Worm (Caenorhabditis elegans) whole organism, L4 larva: ENCODE results near the gene clec-134.

Experiments used
- T20F7.1 ChIP-seq: fragments of 200-800 bp; sonication (Bioruptor generic); optimal IDR thresholded peaks from 2 replicates; lab custom pipeline; 2018; ENCODE audit warnings: mild to moderate bottlenecking, missing genetic modification characterization, missing compliant biosample characterization
- Y5F2A.4 ChIP-seq: fragments of 200-800 bp; sonication (Bioruptor generic); optimal IDR thresholded peaks from 2 replicates; lab custom pipeline; 2018; ENCODE audit warnings: mild to moderate bottlenecking, missing genetic modification characterization, missing compliant biosample characterization
- Y75B8A.6 ChIP-seq: fragments of 200-800 bp; sonication (Bioruptor generic); IDR thresholded peaks from 2 replicates; pipeline ENCODE4 v1.3.6; 2022; ENCODE audit warnings: missing genetic modification reagents, missing genetic modification characterization, missing compliant biosample characterization
- ZK337.2 ChIP-seq: fragments of 200-800 bp; sonication (Bioruptor generic); IDR thresholded peaks from 2 replicates; pipeline ENCODE4 v1.3.6; 2022; ENCODE audit warnings: missing genetic modification reagents, missing genetic modification characterization, missing compliant biosample characterization
- ZK546.5 ChIP-seq, 2 experiments: sonication (generic microtip); optimal IDR thresholded peaks; 2 replicates each; lab custom pipeline; 2017; ENCODE audit warnings: missing biosample characterization in 2 of 2, missing genetic modification characterization in 2 of 2
- aly-2 ChIP-seq: sonication (generic microtip); optimal IDR thresholded peaks from 2 replicates; lab custom pipeline; 2018; ENCODE audit warnings: missing biosample characterization, missing genetic modification characterization
- ceh-62 ChIP-seq: sonication (generic microtip); optimal IDR thresholded peaks from 2 replicates; lab custom pipeline; 2017; ENCODE audit warnings: missing biosample characterization, missing genetic modification characterization
- ctbp-1 ChIP-seq: fragments of 200-800 bp; sonication (Bioruptor generic); IDR thresholded peaks from 2 replicates; pipeline ENCODE4 v1.3.6; 2022; ENCODE audit warnings: missing genetic modification reagents, missing genetic modification characterization, missing compliant biosample characterization
- daf-16 ChIP-seq, 3 experiments: sonication (generic microtip); optimal IDR thresholded peaks; 2 replicates each; lab custom pipeline; 2016 to 2017; ENCODE audit warnings: missing genetic modification characterization in 3 of 3, missing genetic modification reagents in 3 of 3, mild to moderate bottlenecking in 2 of 3, missing compliant biosample characterization in 2 of 3, missing biosample characterization in 1 of 3, moderate library complexity in 1 of 3
- dmd-6 ChIP-seq: fragments of 200-800 bp; sonication (Bioruptor generic); IDR thresholded peaks from 2 replicates; pipeline ENCODE4 v1.3.6; 2022; ENCODE audit warnings: missing genetic modification reagents, missing genetic modification characterization, missing compliant biosample characterization
- duxl-1 ChIP-seq: sonication (generic microtip); optimal IDR thresholded peaks from 2 replicates; lab custom pipeline; 2016; ENCODE audit warnings: mild to moderate bottlenecking, missing genetic modification characterization, moderate library complexity, missing compliant biosample characterization; ENCODE audit not compliant: poor library complexity
- egl-27 ChIP-seq: sonication (generic microtip); optimal IDR thresholded peaks from 3 replicates; lab custom pipeline; 2017; ENCODE audit warnings: missing biosample characterization, missing genetic modification reagents, missing genetic modification characterization
- fkh-10 ChIP-seq: fragments of 150-350 bp; optimal IDR thresholded peaks from 2 replicates; lab custom pipeline; 2014; ENCODE audit warnings: missing biosample characterization, missing genetic modification reagents, missing genetic modification characterization
- hif-1 ChIP-seq, 2 experiments: sonication (generic microtip); optimal IDR thresholded peaks; 2 replicates each; lab custom pipeline; 2016 to 2017; ENCODE audit warnings: missing compliant biosample characterization in 2 of 2, missing genetic modification characterization in 2 of 2, missing genetic modification reagents in 2 of 2, missing genotype in 2 of 2, mild to moderate bottlenecking in 1 of 2
- hlh-11 ChIP-seq: fragments of 200-800 bp; sonication (Bioruptor generic); optimal IDR thresholded peaks from 2 replicates; lab custom pipeline; 2018; ENCODE audit warnings: mild to moderate bottlenecking, missing genetic modification characterization, missing compliant biosample characterization
- hlh-30 ChIP-seq: sonication (generic microtip); optimal IDR thresholded peaks from 2 replicates; lab custom pipeline; 2017; ENCODE audit warnings: antibody characterized with exemption, mild to moderate bottlenecking, missing genetic modification characterization, missing compliant biosample characterization; ENCODE audit not compliant: insufficient read depth
- hmg-1.1 ChIP-seq: fragments of 200-800 bp; sonication (Bioruptor generic); IDR thresholded peaks from 2 replicates; pipeline ENCODE4 v1.3.6; 2022; ENCODE audit warnings: missing genetic modification reagents, missing genetic modification characterization, missing compliant biosample characterization
- jun-1 ChIP-seq: fragments of 150-350 bp; optimal IDR thresholded peaks from 2 replicates; lab custom pipeline; 2014; ENCODE audit warnings: missing biosample characterization, missing genetic modification reagents, missing genetic modification characterization
- lin-15B ChIP-seq: fragments of 150-350 bp; sonication (generic microtip); optimal IDR thresholded peaks from 3 replicates; lab custom pipeline; 2014; ENCODE audit warnings: missing biosample characterization, missing genetic modification characterization
- lin-38 ChIP-seq: fragments of 200-800 bp; sonication (Bioruptor generic); IDR thresholded peaks from 2 replicates; pipeline ENCODE4 v1.3.6; 2022; ENCODE audit warnings: missing genetic modification reagents, missing genetic modification characterization, missing compliant biosample characterization
- lsy-2 ChIP-seq, 2 experiments: fragments of 150-350 bp in 1 of 2; sonication (generic microtip) in 1 of 2; optimal IDR thresholded peaks; 2 replicates each; lab custom pipeline; 2014 to 2017; ENCODE audit warnings: missing biosample characterization in 2 of 2, missing genetic modification characterization in 2 of 2
- madf-9 ChIP-seq: fragments of 200-800 bp; sonication (Bioruptor generic); conservative IDR thresholded peaks from 2 replicates; pipeline ENCODE4 v1.3.6; 2022; ENCODE audit warnings: missing genetic modification reagents, missing genetic modification characterization, missing compliant biosample characterization
- mdl-1 ChIP-seq, 2 experiments: fragments of 150-350 bp in 1 of 2; sonication (generic microtip) in 1 of 2; optimal IDR thresholded peaks; 2 replicates each; lab custom pipeline; 2014 to 2017; ENCODE audit warnings: missing biosample characterization in 2 of 2, missing genetic modification characterization in 2 of 2
- mep-1 ChIP-seq: fragments of 150-350 bp; sonication (generic microtip); optimal IDR thresholded peaks from 3 replicates; lab custom pipeline; 2014; ENCODE audit warnings: missing biosample characterization, missing genetic modification characterization
- mes-2 ChIP-seq: sonication (generic microtip); optimal IDR thresholded peaks from 2 replicates; lab custom pipeline; 2016; ENCODE audit warnings: missing genotype, mild to moderate bottlenecking, missing genetic modification characterization, missing compliant biosample characterization; ENCODE audit not compliant: poor library complexity, severe bottlenecking
- nhr-11 ChIP-seq: fragments of 150-350 bp; optimal IDR thresholded peaks from 2 replicates; lab custom pipeline; 2014; ENCODE audit warnings: missing biosample characterization, missing genetic modification characterization
- nhr-111 ChIP-seq: fragments of 200-800 bp; sonication (Bioruptor generic); optimal IDR thresholded peaks from 2 replicates; lab custom pipeline; 2018; ENCODE audit warnings: mild to moderate bottlenecking, missing genetic modification characterization, missing compliant biosample characterization
- nhr-237 ChIP-seq: sonication (generic microtip); optimal IDR thresholded peaks from 2 replicates; lab custom pipeline; 2017; ENCODE audit warnings: missing biosample characterization, missing genetic modification characterization
- nhr-41 ChIP-seq: fragments of 200-800 bp; sonication (Bioruptor generic); IDR thresholded peaks from 2 replicates; pipeline ENCODE4 v1.3.6; 2022; ENCODE audit warnings: missing genetic modification reagents, missing genetic modification characterization, missing compliant biosample characterization
- nhr-42 ChIP-seq: fragments of 200-800 bp; sonication (Bioruptor generic); IDR thresholded peaks from 2 replicates; pipeline ENCODE4 v1.3.6; 2022; ENCODE audit warnings: missing genetic modification characterization, missing compliant biosample characterization
- nhr-6 ChIP-seq: fragments of 150-350 bp; optimal IDR thresholded peaks from 2 replicates; lab custom pipeline; 2014; ENCODE audit warnings: missing biosample characterization, missing genetic modification characterization
- spr-3 ChIP-seq: fragments of 200-800 bp; sonication (Bioruptor generic); optimal IDR thresholded peaks from 2 replicates; lab custom pipeline; 2018; ENCODE audit warnings: mild to moderate bottlenecking, missing genetic modification characterization, missing compliant biosample characterization
- unc-130 ChIP-seq: sonication (generic microtip); optimal IDR thresholded peaks from 2 replicates; lab custom pipeline; 2016; ENCODE audit warnings: missing genetic modification reagents, missing genetic modification characterization, missing compliant biosample characterization
- unc-62 ChIP-seq, 3 experiments: fragments of 150-350 bp in 1 of 3; sonication (generic microtip); optimal IDR thresholded peaks in 2 of 3; peaks in 1 of 3; 1 replicate in 1 of 3; 2 replicates in 2 of 3; lab custom pipeline; 2014 to 2017; ENCODE audit warnings: missing biosample characterization in 3 of 3, missing genetic modification characterization in 3 of 3, missing genetic modification reagents in 3 of 3, missing genotype in 1 of 3
- vab-7 ChIP-seq: fragments of 200-800 bp; sonication (Bioruptor generic); IDR thresholded peaks from 2 replicates; pipeline ENCODE4 v1.3.6; 2022; ENCODE audit warnings: missing genetic modification reagents, missing genetic modification characterization, missing compliant biosample characterization
- zfp-2 ChIP-seq: sonication (generic microtip); optimal IDR thresholded peaks from 2 replicates; lab custom pipeline; 2016; ENCODE audit warnings: mild to moderate bottlenecking, missing genetic modification characterization, missing compliant biosample characterization

clec-134 gene

DNA sequence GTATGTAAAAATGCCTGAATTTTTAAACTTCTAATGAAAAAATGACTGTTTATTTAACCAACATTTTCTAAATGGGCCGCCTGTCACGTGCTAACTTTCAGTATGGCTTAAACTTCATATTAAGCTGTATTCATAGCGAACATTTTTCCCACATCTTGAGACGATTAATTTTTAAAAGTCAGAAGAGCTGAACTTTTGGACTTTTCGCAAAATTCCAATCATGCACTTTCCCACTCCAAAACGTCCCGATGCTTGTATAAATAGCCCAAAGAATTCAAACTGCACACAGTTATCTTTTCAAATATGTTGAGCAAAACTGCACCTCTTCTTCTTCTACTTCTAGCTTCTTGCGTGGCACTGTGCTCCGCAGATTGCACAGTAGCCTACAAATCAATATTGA is 3.1 kb upstream of the clec-134 start, which contains the start of gene clec-132:
Gene clec-132 (plus strand): TSS at position 301 of the 400 bp plus-strand sequence.
- TF ChIP-seq unc-130 (GFP tag; lab: Kevin White, UChicago): no peak
- TF ChIP-seq lsy-2 (tag; optimal IDR thresholded peaks at IDR 0.05; lab: Kevin White, UChicago): no peak
- TF ChIP-seq mdl-1 (tag; optimal IDR thresholded peaks at IDR 0.05; lab: Kevin White, UChicago): no peak
- no peak for TF ChIP-seq nhr-42 (GFP tag; lab: Robert Waterston, UW)
- TF ChIP-seq T20F7.1 (GFP tag; lab: Kevin White, UChicago): no peak

ce11 chrII:3578121-3578520 is 1.7 kb upstream of the clec-134 start, which contains the start of gene clec-133:
clec-133 (plus strand) TSS chrII:3578421.
- TF ChIP-seq madf-9 (GFP tag; lab: Robert Waterston, UW) (no peak), hmg-1.1 (GFP tag; lab: Robert Waterston, UW) (no peak), lin-15B (tag; lab: Kevin White, UChicago) (no peak), nhr-41 (GFP tag; lab: Robert Waterston, UW) (no peak), aly-2 (no peak), lin-38 (GFP tag; lab: Robert Waterston, UW) (no peak), hlh-11 (no peak), nhr-111 (no peak), hlh-30 (tag; lab: Kevin White, UChicago) (no peak), zfp-2 (tag; lab: Kevin White, UChicago) (no peak), nhr-6 (tag; lab: Kevin White, UChicago) (no peak), hif-1 (tag; optimal IDR thresholded peaks at IDR 0.05; lab: Kevin White, UChicago) (no peak), nhr-237 (tag; lab: Kevin White, UChicago) (no peak), duxl-1 (tag; lab: Kevin White, UChicago) (no peak), spr-3 (GFP tag; lab: Kevin White, UChicago) (no peak), T20F7.1 (GFP tag; lab: Kevin White, UChicago) (no peak), mep-1 (no peak), nhr-11 (tag; lab: Kevin White, UChicago) (no peak), ZK546.5 (tag; optimal IDR thresholded peaks at IDR 0.05; lab: Kevin White, UChicago) (no peak), ZK337.2 (no peak)

DNA sequence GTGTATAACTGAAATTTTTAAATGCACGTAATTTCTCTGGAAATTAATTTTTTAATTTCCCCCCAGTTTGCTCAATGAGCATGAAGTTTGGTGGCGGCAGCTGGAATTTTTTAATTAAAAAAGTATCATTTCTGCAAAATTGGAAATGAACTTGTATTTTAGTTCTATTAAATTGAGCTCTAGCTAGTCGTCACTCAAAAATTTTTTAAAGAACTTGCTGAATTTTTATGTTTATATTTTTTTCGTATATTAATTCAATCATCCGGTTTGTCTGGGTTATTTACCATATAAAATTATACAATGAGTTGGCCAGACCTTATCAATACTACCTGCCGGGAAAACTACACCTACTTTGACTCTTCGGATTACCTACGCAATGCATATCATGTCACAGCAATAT is 1.9 kb downstream of the clec-134 start, which contains the start of gene srh-59:
Gene srh-59 (plus strand): TSS at position 301 of the 400 bp plus-strand sequence.
- TF ChIP-seq T20F7.1 (GFP tag; lab: Kevin White, UChicago) (no peak), unc-62 (GFP tag; optimal IDR thresholded peaks at IDR 0.05 in 1 of 2; lab: Kevin White, UChicago) (peak in 1 of 2 experiments; percentile 9), unc-62 (tag; optimal IDR thresholded peaks at IDR 0.05; lab: Kevin White, UChicago) (no peak)
- TF ChIP-seq, all 104 proteins: peak for 1

DNA sequence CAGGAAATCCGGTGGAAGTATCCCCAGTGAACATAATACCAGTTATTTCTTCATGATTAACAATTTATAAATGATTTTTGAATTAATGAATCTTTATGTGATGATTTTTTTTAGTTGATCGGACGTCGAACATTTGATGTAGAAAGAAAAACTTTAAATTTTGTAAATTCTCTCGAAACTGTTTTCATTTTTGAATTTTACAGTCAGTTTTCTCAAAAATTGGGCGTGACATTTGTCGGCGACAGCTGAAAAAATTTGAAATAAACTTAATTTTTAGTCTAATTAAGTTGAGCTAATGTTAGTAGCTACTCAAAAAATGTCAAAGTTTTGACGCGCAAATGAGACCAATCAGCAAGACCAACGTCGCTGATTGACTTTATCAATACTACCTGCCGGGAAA is 3.5 kb downstream of the clec-134 start, which contains the start of gene srh-60:
Gene srh-60 (plus strand): TSS at position 301 of the 400 bp plus-strand sequence.
- no peak for TF ChIP-seq vab-7
- TF ChIP-seq dmd-6 (GFP tag; lab: Robert Waterston, UW): no peak

DNA sequence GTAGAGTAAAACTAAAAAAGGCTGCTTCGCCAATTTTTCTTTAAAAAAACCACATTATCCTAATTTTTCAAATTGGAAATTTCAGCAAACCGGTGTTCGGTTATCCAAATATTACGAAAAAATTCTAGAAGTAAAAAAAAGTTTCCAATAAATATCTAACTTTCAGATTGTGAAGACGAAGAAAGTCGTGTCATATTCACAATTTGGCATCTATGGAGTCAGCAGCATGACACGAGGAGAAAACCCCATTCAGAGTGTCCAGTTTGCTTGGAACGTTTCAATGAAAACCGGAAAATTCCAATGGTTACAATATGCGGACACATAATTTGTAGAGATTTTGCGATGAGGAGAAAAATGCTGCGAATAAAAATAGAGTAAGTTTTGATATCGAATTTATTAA is 15.5 kb downstream of the clec-134 start, which contains the start of gene Y49F6A.12:
Gene Y49F6A.12 (plus strand): TSS at position 301 of the 400 bp plus-strand sequence.
- TF ChIP-seq Y75B8A.6 (no peak), fkh-10 (GFP tag; lab: Kevin White, UChicago) (no peak), jun-1 (tag; lab: Kevin White, UChicago) (no peak), nhr-111 (no peak), hlh-11 (no peak), ctbp-1 (GFP tag; lab: Robert Waterston, UW) (no peak), egl-27 (tag; lab: Kevin White, UChicago) (no peak), Y5F2A.4 (GFP tag; lab: Kevin White, UChicago) (no peak), ceh-62 (no peak), daf-16 (GFP tag; optimal IDR thresholded peaks at IDR 0.05; lab: Kevin White, UChicago) (no peak), daf-16 (tag; optimal IDR thresholded peaks at IDR 0.05; lab: Kevin White, UChicago) (no peak), mes-2 (no peak)
- TF ChIP-seq, all 104 proteins: peak for 0
